Fruit fly (Drosophila melanogaster) whole organism, embryonic: Measurements from ENCODE around the gene CG17744.

Experiments used
- B-H2 ChIP-seq: fragments of 200-800 bp; sonication (Bioruptor generic); optimal IDR thresholded peaks from 2 replicates; lab custom pipeline; 2018; ENCODE audit warnings: missing biosample characterization, mild to moderate bottlenecking, missing genetic modification characterization
- BtbVII ChIP-seq: fragments of 200-800 bp; sonication (Bioruptor generic); optimal IDR thresholded peaks from 3 replicates; lab custom pipeline; 2017; ENCODE audit warnings: missing biosample characterization, mild to moderate bottlenecking, missing genetic modification characterization
- CG13424 ChIP-seq: fragments of 200-800 bp; sonication (Bioruptor generic); optimal IDR thresholded peaks from 2 replicates; lab custom pipeline; 2019; ENCODE audit warnings: missing biosample characterization, mild to moderate bottlenecking, missing genetic modification characterization, moderate library complexity
- CG15514 ChIP-seq: fragments of 200-800 bp; sonication (Bioruptor generic); optimal IDR thresholded peaks from 3 replicates; lab custom pipeline; 2017; ENCODE audit warnings: missing biosample characterization, missing genetic modification characterization, mild to moderate bottlenecking, moderate library complexity, missing genetic modification reagents
- CG2120 ChIP-seq: fragments of 200-800 bp; sonication (Bioruptor generic); optimal IDR thresholded peaks from 3 replicates; lab custom pipeline; 2016; ENCODE audit warnings: missing biosample characterization, missing genetic modification characterization
- CG2678 ChIP-seq: fragments of 200-800 bp; sonication (Bioruptor generic); optimal IDR thresholded peaks from 3 replicates; lab custom pipeline; 2019; ENCODE audit warnings: missing biosample characterization, mild to moderate bottlenecking, missing genetic modification characterization, moderate library complexity
- CG2889 ChIP-seq: fragments of 200-800 bp; sonication (Bioruptor generic); IDR thresholded peaks from 3 replicates; pipeline ENCODE4 v1.3.6; 2022; ENCODE audit warnings: missing biosample characterization, missing genetic modification characterization
- CG32532 ChIP-seq: fragments of 200-800 bp; sonication (Bioruptor generic); IDR thresholded peaks from 2 replicates; pipeline ENCODE4 v1.3.6; 2022; ENCODE audit warnings: missing biosample characterization, missing genetic modification characterization
- CG34224 ChIP-seq: fragments of 200-800 bp; sonication (Bioruptor generic); IDR thresholded peaks from 3 replicates; pipeline ENCODE4 v1.3.6; 2022; ENCODE audit warnings: missing biosample characterization, missing genetic modification characterization; ENCODE audit not compliant: partially characterized antibody
- CG42726 ChIP-seq: fragments of 200-800 bp; sonication (Bioruptor generic); IDR thresholded peaks from 2 replicates; pipeline ENCODE4 v1.3.6; 2022; ENCODE audit warnings: missing biosample characterization, missing genetic modification characterization; ENCODE audit not compliant: partially characterized antibody
- CG4707 ChIP-seq: fragments of 200-800 bp; sonication (Bioruptor generic); optimal IDR thresholded peaks from 2 replicates; lab custom pipeline; 2018; ENCODE audit warnings: missing biosample characterization, mild to moderate bottlenecking, missing genetic modification characterization, moderate library complexity
- CG6175 ChIP-seq: fragments of 200-800 bp; sonication (Bioruptor generic); IDR thresholded peaks from 3 replicates; pipeline ENCODE4 v1.3.6; 2022; ENCODE audit warnings: missing biosample characterization, missing genetic modification characterization
- CG6765 ChIP-seq: fragments of 200-800 bp; sonication (Bioruptor generic); optimal IDR thresholded peaks from 3 replicates; lab custom pipeline; 2017; ENCODE audit warnings: missing biosample characterization, mild to moderate bottlenecking, missing genetic modification characterization
- CG6854 ChIP-seq: fragments of 200-800 bp; sonication (Bioruptor generic); optimal IDR thresholded peaks from 3 replicates; lab custom pipeline; 2017; ENCODE audit warnings: missing biosample characterization, mild to moderate bottlenecking, missing genetic modification characterization
- CG7271 ChIP-seq: fragments of 200-800 bp; sonication (Bioruptor generic); optimal IDR thresholded peaks from 2 replicates; lab custom pipeline; 2018; ENCODE audit warnings: missing biosample characterization, mild to moderate bottlenecking, missing genetic modification characterization, moderate library complexity
- CG7357 ChIP-seq: fragments of 200-800 bp; sonication (Bioruptor generic); IDR thresholded peaks from 3 replicates; pipeline ENCODE4 v1.3.6; 2022; ENCODE audit warnings: missing biosample characterization, missing genetic modification characterization
- CG9727 ChIP-seq: fragments of 200-800 bp; sonication (Bioruptor generic); optimal IDR thresholded peaks from 3 replicates; lab custom pipeline; 2017; ENCODE audit warnings: missing biosample characterization, mild to moderate bottlenecking, missing genetic modification characterization
- Camta ChIP-seq: fragments of 200-800 bp; sonication (Bioruptor generic); optimal IDR thresholded peaks from 2 replicates; lab custom pipeline; 2016; ENCODE audit warnings: missing biosample characterization, missing genetic modification characterization
- CoRest ChIP-seq: fragments of 200-800 bp; sonication (Bioruptor generic); optimal IDR thresholded peaks from 3 replicates; lab custom pipeline; 2018; ENCODE audit warnings: missing biosample characterization, mild to moderate bottlenecking, missing genetic modification characterization, moderate library complexity
- Deaf1 ChIP-seq: fragments of 200-800 bp; optimal IDR thresholded peaks from 3 replicates; lab custom pipeline; 2019; ENCODE audit warnings: missing biosample characterization, mild to moderate bottlenecking, missing genetic modification characterization, moderate library complexity
- Dip3 ChIP-seq: fragments of 200-800 bp; sonication (Bioruptor generic); optimal IDR thresholded peaks from 3 replicates; lab custom pipeline; 2016; ENCODE audit warnings: missing biosample characterization, missing genetic modification characterization
- E2f2 ChIP-seq: fragments of 200-800 bp; sonication (Bioruptor generic); IDR thresholded peaks from 2 replicates; pipeline ENCODE4 v1.3.6; 2022; ENCODE audit warnings: missing biosample characterization, missing genetic modification characterization
- HHEX ChIP-seq: fragments of 200-800 bp; sonication (Bioruptor generic); optimal IDR thresholded peaks from 3 replicates; lab custom pipeline; 2017; ENCODE audit warnings: missing biosample characterization, mild to moderate bottlenecking, missing genetic modification characterization, missing genetic modification reagents
- Hr3 ChIP-seq: fragments of 200-800 bp; sonication (Bioruptor generic); optimal IDR thresholded peaks from 3 replicates; lab custom pipeline; 2016; ENCODE audit warnings: missing biosample characterization, missing genetic modification characterization
- Myb ChIP-seq: fragments of 200-800 bp; sonication (Bioruptor generic); optimal IDR thresholded peaks from 2 replicates; lab custom pipeline; 2016; ENCODE audit warnings: missing biosample characterization, missing genetic modification characterization
- NFAT ChIP-seq: fragments of 200-800 bp; sonication (Bioruptor generic); IDR thresholded peaks from 2 replicates; pipeline ENCODE4 v1.3.6; 2022; ENCODE audit warnings: missing biosample characterization, missing genetic modification characterization
- NK7.1 ChIP-seq: fragments of 200-800 bp; sonication (Bioruptor generic); optimal IDR thresholded peaks from 3 replicates; lab custom pipeline; 2016; ENCODE audit warnings: missing biosample characterization, missing genetic modification characterization
- Rx ChIP-seq: fragments of 200-800 bp; sonication (Bioruptor generic); IDR thresholded peaks from 2 replicates; pipeline ENCODE4 v1.3.6; 2022; ENCODE audit warnings: missing biosample characterization, missing genetic modification characterization
- Sry-δ ChIP-seq: fragments of 200-800 bp; sonication (Bioruptor generic); optimal IDR thresholded peaks from 2 replicates; lab custom pipeline; 2016; ENCODE audit warnings: missing biosample characterization, missing genetic modification characterization
- Ssrp ChIP-seq: fragments of 200-800 bp; sonication (Bioruptor generic); optimal IDR thresholded peaks from 2 replicates; lab custom pipeline; 2018; ENCODE audit warnings: missing biosample characterization, mild to moderate bottlenecking, missing genetic modification characterization, moderate library complexity
- ac ChIP-seq: fragments of 200-800 bp; sonication (Bioruptor generic); optimal IDR thresholded peaks from 3 replicates; lab custom pipeline; 2017; ENCODE audit warnings: missing biosample characterization, mild to moderate bottlenecking, missing genetic modification characterization
- ara ChIP-seq: fragments of 200-800 bp; sonication (Bioruptor generic); IDR thresholded peaks from 2 replicates; pipeline ENCODE4 v1.3.6; 2022; ENCODE audit warnings: missing biosample characterization, missing genetic modification characterization
- ase ChIP-seq: fragments of 200-800 bp; sonication (Bioruptor generic); IDR thresholded peaks from 3 replicates; pipeline ENCODE4 v1.3.6; 2022; ENCODE audit warnings: missing biosample characterization, missing genetic modification characterization
- ash1 ChIP-seq: fragments of 200-800 bp; sonication (Bioruptor generic); optimal IDR thresholded peaks from 2 replicates; lab custom pipeline; 2018; ENCODE audit warnings: missing biosample characterization, mild to moderate bottlenecking, missing genetic modification characterization
- cad ChIP-seq: fragments of >200 bp; optimal IDR thresholded peaks from 2 replicates; lab custom pipeline; 2017; ENCODE audit warnings: missing biosample characterization, missing genetic modification characterization
- cas ChIP-seq: fragments of 200-800 bp; sonication (Bioruptor generic); IDR thresholded peaks from 2 replicates; pipeline ENCODE4 v1.3.6; 2022; ENCODE audit warnings: missing biosample characterization, missing genetic modification characterization
- chif ChIP-seq, 2 experiments: fragments of 200-800 bp; sonication (Bioruptor generic); optimal IDR thresholded peaks; 3 replicates each; lab custom pipeline; 2016; ENCODE audit warnings: missing biosample characterization in 2 of 2, missing genetic modification characterization in 2 of 2
- dmrt11E ChIP-seq: fragments of 200-800 bp; sonication (Bioruptor generic); optimal IDR thresholded peaks from 3 replicates; lab custom pipeline; 2018; ENCODE audit warnings: missing biosample characterization, mild to moderate bottlenecking, missing genetic modification characterization, moderate library complexity
- esg ChIP-seq: fragments of 200-800 bp; sonication (Bioruptor generic); conservative IDR thresholded peaks from 2 replicates; pipeline ENCODE4 v1.3.6; 2022; ENCODE audit warnings: missing biosample characterization, missing genetic modification characterization
- gem ChIP-seq: fragments of 200-800 bp; sonication (Bioruptor generic); optimal IDR thresholded peaks from 2 replicates; lab custom pipeline; 2019; ENCODE audit warnings: missing biosample characterization, mild to moderate bottlenecking, missing genetic modification characterization, moderate library complexity
- grau ChIP-seq: fragments of 200-800 bp; optimal IDR thresholded peaks from 3 replicates; lab custom pipeline; 2019; ENCODE audit warnings: missing biosample characterization, mild to moderate bottlenecking, missing genetic modification characterization, moderate library complexity
- h ChIP-seq: fragments of >200 bp; optimal IDR thresholded peaks from 2 replicates; lab custom pipeline; 2017
- lab ChIP-seq: fragments of 200-800 bp; sonication (Bioruptor generic); optimal IDR thresholded peaks from 3 replicates; lab custom pipeline; 2017; ENCODE audit warnings: missing biosample characterization, missing genetic modification characterization, mild to moderate bottlenecking, moderate library complexity, missing genetic modification reagents
- mam ChIP-seq: fragments of 200-800 bp; sonication (Bioruptor generic); optimal IDR thresholded peaks from 3 replicates; lab custom pipeline; 2016; ENCODE audit warnings: missing biosample characterization, missing genetic modification characterization
- pan ChIP-seq, 4 experiments: fragments of >200 bp in 3 of 4; fragments of 200-800 bp in 1 of 4; sonication (Bioruptor generic) in 1 of 4; optimal IDR thresholded peaks in 3 of 4; IDR thresholded peaks in 1 of 4; 2 replicates each; pipeline versions ENCODE4 v1.3.6 to Lab custom; 2017 to 2022; ENCODE audit warnings: missing biosample characterization in 2 of 4, missing genetic modification characterization in 2 of 4, mixed read lengths in 1 of 4
- rib ChIP-seq: fragments of 200-800 bp; sonication (Bioruptor generic); IDR thresholded peaks from 2 replicates; pipeline ENCODE4 v1.3.6; 2022; ENCODE audit warnings: missing biosample characterization, missing genetic modification characterization
- sisA ChIP-seq: fragments of 200-800 bp; sonication (Bioruptor generic); IDR thresholded peaks from 2 replicates; pipeline ENCODE4 v1.3.6; 2022; ENCODE audit warnings: missing biosample characterization, missing genetic modification characterization
- ssp ChIP-seq: fragments of 200-800 bp; sonication (Bioruptor generic); IDR thresholded peaks from 2 replicates; pipeline ENCODE4 v1.3.6; 2022; ENCODE audit warnings: missing biosample characterization, missing genetic modification characterization
- tio ChIP-seq: fragments of 200-800 bp; sonication (Bioruptor generic); optimal IDR thresholded peaks from 2 replicates; lab custom pipeline; 2017; ENCODE audit warnings: missing biosample characterization, missing genetic modification characterization, inconsistent platforms
- tll ChIP-seq, 2 experiments: fragments of 200-800 bp in 1 of 2; fragments of >200 bp in 1 of 2; sonication (Bioruptor generic) in 1 of 2; optimal IDR thresholded peaks; 2 replicates each; lab custom pipeline; 2017 to 2019; ENCODE audit warnings: missing biosample characterization in 2 of 2, missing genetic modification characterization in 2 of 2, mild to moderate bottlenecking in 1 of 2, moderate library complexity in 1 of 2
- toy ChIP-seq: fragments of 200-800 bp; sonication (Bioruptor generic); IDR thresholded peaks from 2 replicates; pipeline ENCODE4 v1.3.6; 2022; ENCODE audit warnings: missing biosample characterization, missing genetic modification characterization

CG17744 gene

dm6 chr3L:6977391-6977790 lies 49.2 kb downstream of the CG17744 start (continued):
- TF ChIP-seq ac (GFP tag; lab: Kevin White, UChicago) = no peak
- TF ChIP-seq Myb = no peak
- no peak for TF ChIP-seq pan (optimal IDR thresholded peaks at IDR 0.05; lab: Kevin White, UChicago)
- peak in 1 of 2 experiments; percentile 61 for TF ChIP-seq pan (GFP tag; optimal IDR thresholded peaks at IDR 0.05 in 1 of 2, IDR thresholded peaks at IDR 0.05 in 1 of 2)
- TF ChIP-seq chif (GFP tag; optimal IDR thresholded peaks at IDR 0.05; lab: Kevin White, UChicago) = no peak
- TF ChIP-seq Hr3 = peak; percentile 29
- TF ChIP-seq CG2678 (tag; lab: Kevin White, UChicago) = peak; percentile 66
- no peak for TF ChIP-seq Camta (GFP tag; lab: Kevin White, UChicago)
- no peak for TF ChIP-seq NK7.1 (GFP tag; lab: Kevin White, UChicago)
- TF ChIP-seq esg = peak; percentile 52
- TF ChIP-seq Sry-δ (GFP tag; lab: Kevin White, UChicago) = no peak
- TF ChIP-seq CG2889 (GFP tag; lab: Robert Waterston, UW) = no peak
- no peak for TF ChIP-seq CG34224
- peak; percentile 79 for TF ChIP-seq gem (tag; lab: Kevin White, UChicago)
- peak; percentile 35; the same call in 1 of the 2 replicates for TF ChIP-seq ara
- peak; percentile 64 for TF ChIP-seq Ssrp (tag; lab: Kevin White, UChicago)
- TF ChIP-seq Dip3 = no peak
- no peak for TF ChIP-seq mam
- no peak for TF ChIP-seq rib
- TF ChIP-seq CG13424 (tag; lab: Kevin White, UChicago) = peak; percentile 50
- peak; percentile 38; the same call in 1 of the 2 replicates for TF ChIP-seq Rx (GFP tag; lab: Robert Waterston, UW)
- TF ChIP-seq CG6765 (GFP tag; lab: Kevin White, UChicago) = no peak
- TF ChIP-seq sisA (GFP tag; lab: Robert Waterston, UW) = peak; percentile 71
- TF ChIP-seq tio = peak; percentile 27
- TF ChIP-seq grau (tag; lab: Kevin White, UChicago) = peak; percentile 5
- TF ChIP-seq h (lab: Kevin White, UChicago) = no peak
- peak; percentile 29 for TF ChIP-seq HHEX
- no peak for TF ChIP-seq CG7271 (tag; lab: Kevin White, UChicago)
- peak; percentile 43; the same call in 1 of the 2 replicates for TF ChIP-seq ssp (GFP tag; lab: Robert Waterston, UW)
- 0 out of 2 replicates have a peak, but pooled peaks have one; percentile 7 for TF ChIP-seq cas (GFP tag; lab: Robert Waterston, UW)
- TF ChIP-seq tll (GFP tag; optimal IDR thresholded peaks at IDR 0.05; lab: Kevin White, UChicago) = no peak
- no peak for TF ChIP-seq CG2120
- no peak for TF ChIP-seq NFAT (GFP tag; lab: Robert Waterston, UW)
- no peak for TF ChIP-seq CG15514 (GFP tag; lab: Kevin White, UChicago)
- TF ChIP-seq ase (GFP tag; lab: Robert Waterston, UW) = no peak
- peak; percentile 72 for TF ChIP-seq CG9727
- TF ChIP-seq CG4707 (GFP tag; lab: Kevin White, UChicago) = peak; percentile 16
- TF ChIP-seq CoRest (tag; lab: Kevin White, UChicago) = peak; percentile 54
- no peak for TF ChIP-seq CG6175 (GFP tag; lab: Robert Waterston, UW)
- no peak for TF ChIP-seq Deaf1
- TF ChIP-seq dmrt11E = peak; percentile 70
- TF ChIP-seq BtbVII (GFP tag; lab: Kevin White, UChicago) = peak; percentile 16
- no peak for TF ChIP-seq CG6854 (GFP tag; lab: Kevin White, UChicago)
- no peak for TF ChIP-seq CG42726 (GFP tag; lab: Robert Waterston, UW)
- no peak for TF ChIP-seq toy (GFP tag; lab: Robert Waterston, UW)
- TF ChIP-seq CG32532 (GFP tag; lab: Robert Waterston, UW) = peak; percentile 44; the same call in 1 of the 2 replicates
- TF ChIP-seq B-H2 (GFP tag; lab: Kevin White, UChicago) = no peak
- TF ChIP-seq lab (GFP tag; lab: Kevin White, UChicago) = peak; percentile 68
- no peak for TF ChIP-seq cad (GFP tag; lab: Kevin White, UChicago)
- peak; percentile 28; the same call in 1 of the 2 replicates for TF ChIP-seq E2f2 (GFP tag; lab: Robert Waterston, UW)
- TF ChIP-seq CG7357 (GFP tag; lab: Robert Waterston, UW) = no peak
- TF ChIP-seq ash1 (GFP tag; lab: Kevin White, UChicago) = no peak
